Worm (Caenorhabditis elegans): Measurements from ENCODE around the gene cyb-3.

- TF ChIP-seq skn-1 (tag; optimal IDR thresholded peaks at IDR 0.05) (no peak), nhr-85 (tag) (no peak)
Measured at ce11 chrV:15377903-15378302, 17.6 kb upstream of the cyb-3 start, which contains the start of gene srh-122.
